Fruit fly (Drosophila melanogaster) whole organism, prepupa: ENCODE data around the gene nbs.
A peak's percentile ranks its signal among the peaks of the same experiment; 100 is the strongest.

Experiments
- Blimp-1 ChIP-seq: fragments of 200-800 bp; sonication (Bioruptor generic); optimal IDR thresholded peaks from 3 replicates; lab custom pipeline; 2017; ENCODE audit warnings: missing biosample characterization, missing genetic modification characterization, mild to moderate bottlenecking, moderate library complexity, missing genetic modification reagents
- CG10631 ChIP-seq: fragments of 200-800 bp; sonication (Bioruptor generic); optimal IDR thresholded peaks from 2 replicates; lab custom pipeline; 2016; ENCODE audit warnings: missing biosample characterization, missing genetic modification characterization
- CG10669 ChIP-seq: fragments of 200-800 bp; sonication (Bioruptor generic); optimal IDR thresholded peaks from 3 replicates; lab custom pipeline; 2018; ENCODE audit warnings: missing biosample characterization, mild to moderate bottlenecking, missing genetic modification characterization, moderate library complexity
- CG11294 ChIP-seq: fragments of 200-800 bp; sonication (Bioruptor generic); IDR thresholded peaks from 2 replicates; pipeline ENCODE4 v1.3.6; 2022; ENCODE audit warnings: missing biosample characterization, missing genetic modification characterization
- CG11902 ChIP-seq: fragments of 200-800 bp; sonication (Bioruptor generic); optimal IDR thresholded peaks from 3 replicates; lab custom pipeline; 2016; ENCODE audit warnings: missing biosample characterization, missing genetic modification characterization
- CG1621 ChIP-seq: fragments of 200-800 bp; sonication (Bioruptor generic); optimal IDR thresholded peaks from 3 replicates; lab custom pipeline; 2018; ENCODE audit warnings: missing biosample characterization, mild to moderate bottlenecking, missing genetic modification characterization
- CG3032 ChIP-seq: fragments of 200-800 bp; optimal IDR thresholded peaks from 2 replicates; lab custom pipeline; 2019; ENCODE audit warnings: missing biosample characterization, mild to moderate bottlenecking, missing genetic modification characterization, moderate library complexity
- CG31627 ChIP-seq: fragments of 200-800 bp; sonication (Bioruptor generic); optimal IDR thresholded peaks from 3 replicates; lab custom pipeline; 2016; ENCODE audit warnings: missing biosample characterization, missing genetic modification characterization
- CG32006 ChIP-seq: fragments of 200-800 bp; sonication (Bioruptor generic); optimal IDR thresholded peaks from 3 replicates; lab custom pipeline; 2017; ENCODE audit warnings: missing biosample characterization, mild to moderate bottlenecking, missing genetic modification characterization
- CG3919 ChIP-seq: fragments of 200-800 bp; sonication (Bioruptor generic); optimal IDR thresholded peaks from 3 replicates; lab custom pipeline; 2016; ENCODE audit warnings: missing biosample characterization, missing genetic modification characterization
- CG4318 ChIP-seq: fragments of 200-800 bp; sonication (Bioruptor generic); optimal IDR thresholded peaks from 3 replicates; lab custom pipeline; 2017; ENCODE audit warnings: missing biosample characterization, mild to moderate bottlenecking, missing genetic modification characterization
- CG6163 ChIP-seq: fragments of 200-800 bp; sonication (Bioruptor generic); IDR thresholded peaks from 3 replicates; pipeline ENCODE4 v1.3.6; 2022; ENCODE audit warnings: missing biosample characterization, missing genetic modification characterization
- CG6276 ChIP-seq: fragments of 200-800 bp; sonication (Bioruptor generic); optimal IDR thresholded peaks from 2 replicates; lab custom pipeline; 2017; ENCODE audit warnings: missing biosample characterization, mild to moderate bottlenecking, missing genetic modification characterization
- CG6792 ChIP-seq: fragments of 200-800 bp; sonication (Bioruptor generic); optimal IDR thresholded peaks from 3 replicates; lab custom pipeline; 2016; ENCODE audit warnings: missing biosample characterization, missing genetic modification characterization
- CG6854 ChIP-seq: fragments of 200-800 bp; sonication (Bioruptor generic); optimal IDR thresholded peaks from 2 replicates; lab custom pipeline; 2017; ENCODE audit warnings: missing biosample characterization, mild to moderate bottlenecking, missing genetic modification characterization
- CG7368 ChIP-seq: fragments of 200-800 bp; sonication (Bioruptor generic); optimal IDR thresholded peaks from 3 replicates; lab custom pipeline; 2016; ENCODE audit warnings: missing biosample characterization, missing genetic modification characterization
- CG8119 ChIP-seq: fragments of 200-800 bp; sonication (Bioruptor generic); IDR thresholded peaks from 3 replicates; pipeline ENCODE4 v1.3.6; 2022; ENCODE audit warnings: missing biosample characterization, missing genetic modification characterization
- CG8319 ChIP-seq: fragments of 200-800 bp; sonication (Bioruptor generic); optimal IDR thresholded peaks from 3 replicates; lab custom pipeline; 2016; ENCODE audit warnings: missing biosample characterization, missing genetic modification characterization
- CG9139 ChIP-seq: fragments of 200-800 bp; sonication (Bioruptor generic); optimal IDR thresholded peaks from 3 replicates; lab custom pipeline; 2017; ENCODE audit warnings: missing biosample characterization, mild to moderate bottlenecking, missing genetic modification characterization
- Eip75B ChIP-seq: fragments of 200-800 bp; sonication (Bioruptor generic); optimal IDR thresholded peaks from 3 replicates; lab custom pipeline; 2016; ENCODE audit warnings: missing biosample characterization, missing genetic modification characterization
- Ets21C ChIP-seq: fragments of 200-800 bp; sonication (Bioruptor generic); optimal IDR thresholded peaks from 3 replicates; lab custom pipeline; 2016; ENCODE audit warnings: missing biosample characterization, missing genetic modification characterization
- Ets96B ChIP-seq: fragments of 200-800 bp; optimal IDR thresholded peaks from 2 replicates; lab custom pipeline; 2019; ENCODE audit warnings: missing biosample characterization, mild to moderate bottlenecking, missing genetic modification characterization, moderate library complexity
- Gug ChIP-seq: fragments of 200-800 bp; sonication (Bioruptor generic); IDR thresholded peaks from 2 replicates; pipeline ENCODE4 v1.3.6; 2022; ENCODE audit warnings: missing biosample characterization, missing genetic modification characterization
- Hr38 ChIP-seq: sonication (Bioruptor generic); optimal IDR thresholded peaks from 2 replicates; lab custom pipeline; 2016; ENCODE audit warnings: missing biosample characterization, missing genetic modification characterization
- Hr39 ChIP-seq: fragments of 200-800 bp; sonication (Bioruptor generic); optimal IDR thresholded peaks from 2 replicates; lab custom pipeline; 2016; ENCODE audit warnings: missing biosample characterization, missing genetic modification characterization
- Hr4 ChIP-seq: fragments of 200-800 bp; sonication (Bioruptor generic); optimal IDR thresholded peaks from 3 replicates; lab custom pipeline; 2016; ENCODE audit warnings: missing biosample characterization, missing genetic modification characterization
- Lpt ChIP-seq: fragments of 200-800 bp; sonication (Bioruptor generic); optimal IDR thresholded peaks from 3 replicates; lab custom pipeline; 2016; ENCODE audit warnings: missing biosample characterization, missing genetic modification characterization
- OdsH ChIP-seq: fragments of 200-800 bp; sonication (Bioruptor generic); optimal IDR thresholded peaks from 3 replicates; lab custom pipeline; 2016; ENCODE audit warnings: missing biosample characterization, missing genetic modification characterization
- Smox ChIP-seq: fragments of 200-800 bp; sonication (Bioruptor generic); optimal IDR thresholded peaks from 3 replicates; lab custom pipeline; 2016; ENCODE audit warnings: missing biosample characterization, missing genetic modification characterization
- Sox14 ChIP-seq: fragments of 200-800 bp; sonication (Bioruptor generic); optimal IDR thresholded peaks from 3 replicates; lab custom pipeline; 2016; ENCODE audit warnings: missing biosample characterization, missing genetic modification characterization
- Sox15 ChIP-seq: fragments of 200-800 bp; sonication (Bioruptor generic); optimal IDR thresholded peaks from 3 replicates; lab custom pipeline; 2016; ENCODE audit warnings: missing biosample characterization, missing genetic modification characterization
- acj6 ChIP-seq: fragments of 200-800 bp; sonication (Bioruptor generic); optimal IDR thresholded peaks from 3 replicates; lab custom pipeline; 2016; ENCODE audit warnings: missing biosample characterization, missing genetic modification characterization
- cyc ChIP-seq: fragments of 200-800 bp; sonication (Bioruptor generic); optimal IDR thresholded peaks from 3 replicates; lab custom pipeline; 2016; ENCODE audit warnings: missing biosample characterization, missing genetic modification characterization
- dac ChIP-seq: fragments of 200-800 bp; sonication (Bioruptor generic); optimal IDR thresholded peaks from 2 replicates; lab custom pipeline; 2017; ENCODE audit warnings: missing biosample characterization, mild to moderate bottlenecking, missing genetic modification characterization
- dsx ChIP-seq: fragments of 200-800 bp; optimal IDR thresholded peaks from 3 replicates; lab custom pipeline; 2019; ENCODE audit warnings: missing biosample characterization, mild to moderate bottlenecking, missing genetic modification characterization, moderate library complexity; ENCODE audit not compliant: poor library complexity, severe bottlenecking
- esn ChIP-seq: fragments of 200-800 bp; sonication (Bioruptor generic); optimal IDR thresholded peaks from 2 replicates; lab custom pipeline; 2016; ENCODE audit warnings: missing biosample characterization, mild to moderate bottlenecking, missing genetic modification characterization, moderate library complexity
- fd59A ChIP-seq: fragments of 200-800 bp; sonication (Bioruptor generic); optimal IDR thresholded peaks from 2 replicates; lab custom pipeline; 2017; ENCODE audit warnings: missing biosample characterization, mild to moderate bottlenecking, missing genetic modification characterization, missing genetic modification reagents
- fd85E ChIP-seq: fragments of 200-800 bp; sonication (Bioruptor generic); optimal IDR thresholded peaks from 3 replicates; lab custom pipeline; 2016; ENCODE audit warnings: missing biosample characterization, missing genetic modification characterization
- fkh ChIP-seq: fragments of 200-800 bp; sonication (Bioruptor generic); optimal IDR thresholded peaks from 3 replicates; lab custom pipeline; 2017; ENCODE audit warnings: missing biosample characterization, mild to moderate bottlenecking, missing genetic modification characterization, moderate library complexity
- lz ChIP-seq: fragments of 200-800 bp; sonication (Bioruptor generic); optimal IDR thresholded peaks from 3 replicates; lab custom pipeline; 2016; ENCODE audit warnings: missing biosample characterization, missing genetic modification characterization
- net ChIP-seq: fragments of 200-800 bp; sonication (Bioruptor generic); optimal IDR thresholded peaks from 3 replicates; lab custom pipeline; 2016; ENCODE audit warnings: missing biosample characterization, missing genetic modification characterization
- pdm3 ChIP-seq: fragments of 200-800 bp; sonication (Bioruptor generic); optimal IDR thresholded peaks from 3 replicates; lab custom pipeline; 2016; ENCODE audit warnings: missing biosample characterization, missing genetic modification characterization
- salr ChIP-seq, 2 experiments: fragments of 200-800 bp; sonication (Bioruptor generic); optimal IDR thresholded peaks; 3 replicates each; lab custom pipeline; 2016 to 2018; ENCODE audit warnings: missing biosample characterization in 2 of 2, missing genetic modification characterization in 2 of 2, mild to moderate bottlenecking in 1 of 2
- spab ChIP-seq: fragments of 200-800 bp; sonication (Bioruptor generic); optimal IDR thresholded peaks from 2 replicates; lab custom pipeline; 2017; ENCODE audit warnings: missing biosample characterization, mild to moderate bottlenecking, missing genetic modification characterization, missing genetic modification reagents
- ss ChIP-seq, 2 experiments: fragments of 200-800 bp; sonication (Bioruptor generic); optimal IDR thresholded peaks; 2 replicates in 1 of 2; 3 replicates in 1 of 2; lab custom pipeline; 2017 to 2018; ENCODE audit warnings: mild to moderate bottlenecking in 2 of 2, missing biosample characterization in 2 of 2, missing genetic modification characterization in 2 of 2, moderate library complexity in 1 of 2
- svp ChIP-seq: fragments of 200-800 bp; sonication (Bioruptor generic); peaks from one replicate; lab custom pipeline; 2016; ENCODE audit warnings: missing biosample characterization, missing genetic modification characterization
- topi ChIP-seq: fragments of 200-800 bp; sonication (Bioruptor generic); optimal IDR thresholded peaks from 3 replicates; lab custom pipeline; 2016; ENCODE audit warnings: missing biosample characterization, missing genetic modification characterization
- vri ChIP-seq: fragments of 200-800 bp; sonication (Bioruptor generic); optimal IDR thresholded peaks from 3 replicates; lab custom pipeline; 2016; ENCODE audit warnings: missing biosample characterization, mild to moderate bottlenecking, missing genetic modification characterization

Gene nbs

DNA sequence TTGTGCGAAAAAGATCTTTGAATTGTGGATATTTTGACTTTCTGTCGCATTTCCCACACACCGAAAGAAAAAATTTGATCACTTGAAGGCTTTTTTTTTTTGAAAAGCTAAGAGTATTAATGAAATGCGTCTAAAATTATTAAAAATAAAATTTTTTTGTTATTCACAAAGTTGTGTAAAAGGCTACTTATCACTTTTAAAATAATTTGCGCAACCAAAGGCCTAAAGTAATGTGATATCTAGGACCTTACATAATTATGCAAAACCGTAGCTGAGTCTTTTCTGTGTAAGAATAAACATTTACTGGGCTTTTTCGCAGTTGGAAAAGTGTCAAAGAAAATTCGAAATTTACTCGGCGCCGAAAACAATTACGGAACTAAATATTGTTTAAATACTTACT lies 41.3 kb upstream of the nbs start (continued):
- TF ChIP-seq spab (GFP tag; lab: Kevin White, UChicago) (no peak), Sox15 (no peak), esn (GFP tag; lab: Kevin White, UChicago) (peak; percentile 29), cyc (GFP tag; lab: Kevin White, UChicago) (no peak), Hr38 (GFP tag; lab: Kevin White, UChicago) (no peak), CG6792 (GFP tag; lab: Kevin White, UChicago) (no peak), CG1621 (tag; lab: Kevin White, UChicago) (no peak), CG10631 (GFP tag; lab: Kevin White, UChicago) (peak; percentile 28), Lpt (GFP tag; lab: Kevin White, UChicago) (no peak), acj6 (GFP tag; lab: Kevin White, UChicago) (peak; percentile 32), pdm3 (peak; percentile 29), Sox14 (GFP tag; lab: Kevin White, UChicago) (no peak), topi (GFP tag; lab: Kevin White, UChicago) (peak; percentile 13), CG7368 (GFP tag; lab: Kevin White, UChicago) (no peak), CG8319 (GFP tag; lab: Kevin White, UChicago) (no peak), vri (GFP tag; lab: Kevin White, UChicago) (no peak), CG10669 (GFP tag; lab: Kevin White, UChicago) (no peak), Hr4 (GFP tag; lab: Kevin White, UChicago) (peak; percentile 42), Gug (GFP tag; lab: Robert Waterston, UW) (no peak), svp (GFP tag; lab: Kevin White, UChicago) (peak; percentile 57), CG3919 (peak; percentile 12), Blimp-1 (GFP tag; lab: Kevin White, UChicago) (no peak), salr (GFP tag; optimal IDR thresholded peaks at IDR 0.05; lab: Kevin White, UChicago) (peak in 1 of 2 experiments; percentile 27)
- TF ChIP-seq, all 60 proteins: peak for 19

DNA sequence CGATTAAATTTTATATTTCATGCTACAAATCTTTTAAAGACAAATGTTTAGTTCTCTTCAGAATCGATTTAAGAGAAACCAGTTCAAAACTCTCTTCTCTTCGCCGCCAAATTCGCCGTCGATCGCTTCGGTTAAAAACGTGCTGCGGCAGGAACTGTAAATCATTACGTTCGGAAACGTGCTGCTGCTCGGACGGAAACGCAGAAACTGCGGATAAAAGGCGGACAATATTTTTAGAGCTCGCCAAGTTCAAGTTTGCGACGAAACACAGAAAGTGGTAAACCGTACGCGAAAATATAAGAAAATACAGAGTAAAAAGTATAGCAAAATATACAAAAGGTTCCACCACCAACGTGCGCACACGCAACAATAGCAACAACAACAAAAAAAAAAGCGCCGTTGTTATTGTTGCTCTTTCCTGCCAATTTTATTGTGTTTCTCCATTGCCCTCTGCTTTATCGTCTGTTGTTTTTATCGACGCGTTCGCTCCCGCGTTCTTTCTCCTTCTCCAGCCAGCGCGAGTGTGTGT lies 40.5 kb upstream of the nbs start, which contains the start of gene Ae2:
Gene Ae2 (plus strand): TSS at position 156 of the 529 bp plus-strand sequence.
- TF ChIP-seq CG8319 (GFP tag; lab: Kevin White, UChicago), result no peak
- TF ChIP-seq fd59A (GFP tag; lab: Kevin White, UChicago), result no peak
- no peak for TF ChIP-seq CG6792 (GFP tag; lab: Kevin White, UChicago)
- no peak for TF ChIP-seq Ets96B
- TF ChIP-seq Hr39 (GFP tag; lab: Kevin White, UChicago), result no peak
- TF ChIP-seq Sox15, result no peak
- peak; percentile 71; the same call in 2 of the 3 replicates for TF ChIP-seq CG6163
- TF ChIP-seq fkh (GFP tag; lab: Kevin White, UChicago), result no peak
- no peak for TF ChIP-seq Lpt (GFP tag; lab: Kevin White, UChicago)
- no peak for TF ChIP-seq Ets21C
- TF ChIP-seq spab (GFP tag; lab: Kevin White, UChicago), result no peak
- TF ChIP-seq lz (GFP tag; lab: Kevin White, UChicago), result no peak
- 0 out of 3 replicates have a peak, but pooled peaks have one; percentile 21 for TF ChIP-seq CG8119 (GFP tag; lab: Robert Waterston, UW)
- TF ChIP-seq Gug (GFP tag; lab: Robert Waterston, UW), result no peak
- TF ChIP-seq Smox (GFP tag; lab: Kevin White, UChicago), result no peak
- TF ChIP-seq ss (GFP tag; optimal IDR thresholded peaks at IDR 0.05; lab: Kevin White, UChicago), result peak in 1 of 2 experiments; percentile 67
- TF ChIP-seq CG4318 (GFP tag; lab: Kevin White, UChicago), result no peak
- TF ChIP-seq CG32006, result no peak
- peak; percentile 52 for TF ChIP-seq dsx (GFP tag; lab: Kevin White, UChicago)
- TF ChIP-seq CG7368 (GFP tag; lab: Kevin White, UChicago), result no peak
- no peak for TF ChIP-seq CG3032
- TF ChIP-seq Hr4 (GFP tag; lab: Kevin White, UChicago), result no peak
- TF ChIP-seq CG10631 (GFP tag; lab: Kevin White, UChicago), result no peak
- TF ChIP-seq Eip75B (GFP tag; lab: Kevin White, UChicago), result peak; percentile 2
- no peak for TF ChIP-seq CG9139 (GFP tag; lab: Kevin White, UChicago)
- TF ChIP-seq CG11294 (GFP tag; lab: Robert Waterston, UW), result no peak
- peak; percentile 57 for TF ChIP-seq CG6854 (GFP tag; lab: Kevin White, UChicago)
- TF ChIP-seq cyc (GFP tag; lab: Kevin White, UChicago), result no peak
- TF ChIP-seq fd85E (GFP tag; lab: Kevin White, UChicago), result no peak
- no peak for TF ChIP-seq CG6276
- TF ChIP-seq dac (GFP tag; lab: Kevin White, UChicago), result no peak
- no peak for TF ChIP-seq Blimp-1 (GFP tag; lab: Kevin White, UChicago)
- no peak for TF ChIP-seq CG11902 (GFP tag; lab: Kevin White, UChicago)
- no peak for TF ChIP-seq OdsH (GFP tag; lab: Kevin White, UChicago)
- TF ChIP-seq CG1621 (tag; lab: Kevin White, UChicago), result peak; percentile 82
- peak; percentile 34 for TF ChIP-seq esn (GFP tag; lab: Kevin White, UChicago)
- no peak for TF ChIP-seq net (GFP tag; lab: Kevin White, UChicago)
- TF ChIP-seq CG31627 (GFP tag; lab: Kevin White, UChicago), result no peak
